Worm (Caenorhabditis elegans) whole organism, mixed stage, embryonic: ENCODE data around the gene F44F4.3.

Source experiments
- M03D4.4 ChIP-seq: sonication (generic microtip); optimal IDR thresholded peaks from 2 replicates; lab custom pipeline; 2017; ENCODE audit warnings: mild to moderate bottlenecking, missing genetic modification characterization, missing compliant biosample characterization
- bed-3 ChIP-seq: fragments of 200-800 bp; sonication (Bioruptor generic); optimal IDR thresholded peaks from 3 replicates; lab custom pipeline; 2018; ENCODE audit warnings: mild to moderate bottlenecking, missing genetic modification characterization, moderate library complexity, missing compliant biosample characterization
- blmp-1 ChIP-seq: fragments of 150-350 bp; optimal IDR thresholded peaks from 2 replicates; lab custom pipeline; 2014; ENCODE audit warnings: missing biosample characterization, missing genetic modification characterization
- ceh-39 ChIP-seq: fragments of 150-350 bp; optimal IDR thresholded peaks from 2 replicates; lab custom pipeline; 2014; ENCODE audit warnings: missing biosample characterization, missing genetic modification characterization
- ceh-43 ChIP-seq: fragments of 200-800 bp; sonication (Bioruptor generic); optimal IDR thresholded peaks from 2 replicates; lab custom pipeline; 2018; ENCODE audit warnings: mild to moderate bottlenecking, missing genetic modification characterization, moderate library complexity, missing compliant biosample characterization
- ceh-83 ChIP-seq: fragments of 200-800 bp; sonication (Bioruptor generic); optimal IDR thresholded peaks from 2 replicates; lab custom pipeline; 2018; ENCODE audit warnings: mild to moderate bottlenecking, missing genetic modification characterization, missing compliant biosample characterization
- ces-1 ChIP-seq: fragments of 150-350 bp; optimal IDR thresholded peaks from 2 replicates; lab custom pipeline; 2014; ENCODE audit warnings: missing biosample characterization, missing genetic modification reagents, missing genetic modification characterization
- cnd-1 ChIP-seq: fragments of 200-800 bp; sonication (Bioruptor generic); optimal IDR thresholded peaks from 2 replicates; lab custom pipeline; 2018; ENCODE audit warnings: mild to moderate bottlenecking, missing genetic modification characterization, missing compliant biosample characterization
- drap-1 ChIP-seq: fragments of 200-800 bp; sonication (Bioruptor generic); optimal IDR thresholded peaks from 3 replicates; lab custom pipeline; 2018; ENCODE audit warnings: mild to moderate bottlenecking, missing genetic modification characterization, missing compliant biosample characterization
- elt-1 ChIP-seq: sonication (generic microtip); optimal IDR thresholded peaks from 2 replicates; lab custom pipeline; 2017; ENCODE audit warnings: missing genetic modification characterization, mild to moderate bottlenecking, missing compliant biosample characterization, antibody characterized with exemption, moderate library complexity, borderline replicate concordance; ENCODE audit not compliant: insufficient read depth
- elt-3 ChIP-seq: fragments of 150-350 bp; optimal IDR thresholded peaks from 2 replicates; lab custom pipeline; 2014; ENCODE audit warnings: missing biosample characterization, missing genetic modification characterization
- flh-1 ChIP-seq: fragments of 200-800 bp; sonication (Bioruptor generic); optimal IDR thresholded peaks from 2 replicates; lab custom pipeline; 2018; ENCODE audit warnings: mild to moderate bottlenecking, missing genetic modification characterization, moderate library complexity, missing compliant biosample characterization
- ham-2 ChIP-seq: fragments of 200-800 bp; sonication (Bioruptor generic); optimal IDR thresholded peaks from 2 replicates; lab custom pipeline; 2018; ENCODE audit warnings: mild to moderate bottlenecking, missing genetic modification characterization, missing compliant biosample characterization
- hlh-1 ChIP-seq: fragments of 150-350 bp; optimal IDR thresholded peaks from 2 replicates; lab custom pipeline; 2014; ENCODE audit warnings: missing biosample characterization, missing genetic modification reagents, missing genetic modification characterization
- lin-13 ChIP-seq: fragments of 150-350 bp; optimal IDR thresholded peaks from 2 replicates; lab custom pipeline; 2014; ENCODE audit warnings: missing biosample characterization, missing genetic modification characterization
- lin-32 ChIP-seq: fragments of 200-800 bp; sonication (Bioruptor generic); optimal IDR thresholded peaks from 2 replicates; lab custom pipeline; 2018; ENCODE audit warnings: mild to moderate bottlenecking, missing genetic modification characterization, missing compliant biosample characterization
- lsy-2 ChIP-seq: fragments of 150-350 bp; optimal IDR thresholded peaks from 2 replicates; lab custom pipeline; 2014; ENCODE audit warnings: missing biosample characterization, missing genetic modification characterization
- mab-5 ChIP-seq: fragments of 150-350 bp; optimal IDR thresholded peaks from 2 replicates; lab custom pipeline; 2014; ENCODE audit warnings: missing biosample characterization, missing genetic modification characterization
- mep-1 ChIP-seq: fragments of 150-350 bp; optimal IDR thresholded peaks from 2 replicates; lab custom pipeline; 2017; ENCODE audit warnings: missing biosample characterization, missing genetic modification reagents, missing genetic modification characterization, inconsistent platforms
- mls-2 ChIP-seq: sonication (generic microtip); optimal IDR thresholded peaks from 2 replicates; lab custom pipeline; 2016; ENCODE audit warnings: mild to moderate bottlenecking, missing genetic modification characterization, moderate library complexity, missing compliant biosample characterization
- nhr-12 ChIP-seq: fragments of 150-350 bp; optimal IDR thresholded peaks from 2 replicates; lab custom pipeline; 2014; ENCODE audit warnings: missing biosample characterization, missing genetic modification characterization
- nhr-2 ChIP-seq: fragments of 150-350 bp; optimal IDR thresholded peaks from 2 replicates; lab custom pipeline; 2014; ENCODE audit warnings: missing biosample characterization, missing genetic modification characterization
- nhr-237 ChIP-seq: fragments of 150-350 bp; optimal IDR thresholded peaks from 2 replicates; lab custom pipeline; 2014; ENCODE audit warnings: missing biosample characterization, missing genetic modification characterization
- nhr-28 ChIP-seq: fragments of 150-350 bp; optimal IDR thresholded peaks from 2 replicates; lab custom pipeline; 2014; ENCODE audit warnings: missing biosample characterization, missing genetic modification characterization
- nhr-76 ChIP-seq: sonication (generic microtip); optimal IDR thresholded peaks from 2 replicates; lab custom pipeline; 2017; ENCODE audit warnings: missing biosample characterization, missing genetic modification characterization
- pha-4 ChIP-seq: fragments of 150-350 bp; optimal IDR thresholded peaks from 2 replicates; lab custom pipeline; 2018; ENCODE audit warnings: missing biosample characterization, missing genetic modification reagents, missing genetic modification characterization
- sem-2 ChIP-seq: fragments of 200-800 bp; sonication (Bioruptor generic); optimal IDR thresholded peaks from 2 replicates; lab custom pipeline; 2018; ENCODE audit warnings: mild to moderate bottlenecking, missing genetic modification characterization, missing compliant biosample characterization
- snpc-4 ChIP-seq: fragments of 150-350 bp; optimal IDR thresholded peaks from 2 replicates; lab custom pipeline; 2014; ENCODE audit warnings: missing biosample characterization, missing genetic modification characterization
- sptf-1 ChIP-seq: sonication (generic microtip); optimal IDR thresholded peaks from 2 replicates; lab custom pipeline; 2017; ENCODE audit warnings: mild to moderate bottlenecking, missing genetic modification characterization, moderate library complexity, missing compliant biosample characterization
- tbx-8 ChIP-seq: fragments of 200-800 bp; sonication (Bioruptor generic); optimal IDR thresholded peaks from 2 replicates; lab custom pipeline; 2018; ENCODE audit warnings: mild to moderate bottlenecking, missing genetic modification characterization, moderate library complexity, missing compliant biosample characterization
- unc-120 ChIP-seq: sonication (generic microtip); optimal IDR thresholded peaks from 2 replicates; lab custom pipeline; 2017; ENCODE audit warnings: missing genetic modification characterization, missing compliant biosample characterization; ENCODE audit not compliant: poor library complexity, severe bottlenecking
- unc-39 ChIP-seq: fragments of 150-350 bp; optimal IDR thresholded peaks from 2 replicates; lab custom pipeline; 2014; ENCODE audit warnings: missing biosample characterization, missing genetic modification characterization
- unc-62 ChIP-seq: fragments of 150-350 bp; optimal IDR thresholded peaks from 2 replicates; lab custom pipeline; 2014; ENCODE audit warnings: missing biosample characterization, missing genetic modification reagents, missing genetic modification characterization
- zip-8 ChIP-seq: fragments of 150-350 bp; optimal IDR thresholded peaks from 2 replicates; lab custom pipeline; 2014; ENCODE audit warnings: missing biosample characterization, missing genetic modification characterization
- ztf-11 ChIP-seq: fragments of 150-350 bp; optimal IDR thresholded peaks from 2 replicates; lab custom pipeline; 2014; ENCODE audit warnings: missing biosample characterization, missing genetic modification characterization

F44F4.3 gene

ce11 chrII:10868670-10869246, 17.0 kb downstream of the F44F4.3 start, which contains the start of the genes gmps-1 and cap-2:
Gene gmps-1 (minus strand): TSS chrII:10868720.
Gene cap-2 (plus strand): TSS chrII:10869196.
- no peak for TF ChIP-seq flh-1 (GFP tag; lab: Kevin White, UChicago)
- TF ChIP-seq lsy-2, result peak; percentile 100
- peak; percentile 86 for TF ChIP-seq nhr-237 (tag; lab: Kevin White, UChicago)
- peak; percentile 75 for TF ChIP-seq sptf-1 (tag; lab: Kevin White, UChicago)
- no peak for TF ChIP-seq zip-8
- peak; percentile 22 for TF ChIP-seq unc-62 (GFP tag; lab: Kevin White, UChicago)
- peak; percentile 28 for TF ChIP-seq M03D4.4 (tag; lab: Kevin White, UChicago)
- peak; percentile 68 for TF ChIP-seq ces-1 (GFP tag; lab: Kevin White, UChicago)
- TF ChIP-seq nhr-2, result peak; percentile 37
- TF ChIP-seq nhr-12 (tag; lab: Kevin White, UChicago), result no peak
- TF ChIP-seq ztf-11 (tag; lab: Kevin White, UChicago), result no peak
- TF ChIP-seq drap-1, result peak; percentile 31
- peak; percentile 53 for TF ChIP-seq hlh-1
- peak; percentile 82 for TF ChIP-seq pha-4 (tag; lab: Kevin White, UChicago)
- no peak for TF ChIP-seq bed-3 (GFP tag; lab: Kevin White, UChicago)
- TF ChIP-seq elt-3 (tag; lab: Kevin White, UChicago), result no peak
- TF ChIP-seq unc-39 (tag; lab: Kevin White, UChicago), result no peak
- no peak for TF ChIP-seq cnd-1 (tag; lab: Kevin White, UChicago)
- no peak for TF ChIP-seq nhr-28
- no peak for TF ChIP-seq nhr-76
- TF ChIP-seq sem-2 (GFP tag; lab: Kevin White, UChicago), result no peak
- TF ChIP-seq lin-13 (tag; lab: Kevin White, UChicago), result peak; percentile 84
- TF ChIP-seq ceh-83 (GFP tag; lab: Kevin White, UChicago), result no peak
- no peak for TF ChIP-seq snpc-4
- peak; percentile 51 for TF ChIP-seq mls-2
- TF ChIP-seq unc-120 (tag; lab: Kevin White, UChicago), result peak; percentile 22
- TF ChIP-seq ceh-43 (GFP tag; lab: Kevin White, UChicago), result peak; percentile 15
- no peak for TF ChIP-seq tbx-8 (GFP tag; lab: Kevin White, UChicago)
- TF ChIP-seq elt-1 (tag; lab: Kevin White, UChicago), result no peak
- TF ChIP-seq blmp-1 (tag; lab: Kevin White, UChicago), result no peak
- peak; percentile 72 for TF ChIP-seq ceh-39 (tag; lab: Kevin White, UChicago)
- no peak for TF ChIP-seq ham-2 (GFP tag; lab: Kevin White, UChicago)
- peak; percentile 92 for TF ChIP-seq mep-1 (tag; lab: Kevin White, UChicago)
- no peak for TF ChIP-seq mab-5 (tag; lab: Kevin White, UChicago)
- TF ChIP-seq lin-32 (GFP tag; lab: Kevin White, UChicago), result no peak

ce11 chrII:10867219-10867618, 18.5 kb downstream of the F44F4.3 start:
- TF ChIP-seq mab-5 (tag; lab: Kevin White, UChicago), result no peak
- peak; percentile 13 for TF ChIP-seq unc-62 (GFP tag; lab: Kevin White, UChicago)
- TF ChIP-seq lsy-2, result no peak
- TF ChIP-seq unc-120 (tag; lab: Kevin White, UChicago), result peak; percentile 43
- no peak for TF ChIP-seq nhr-237 (tag; lab: Kevin White, UChicago)

ce11 chrII:10862749-10863656, 22.7 kb downstream of the F44F4.3 start:
- TF ChIP-seq drap-1 (no peak), nhr-28 (no peak), mls-2 (no peak), unc-39 (tag; lab: Kevin White, UChicago) (no peak), hlh-1 (peak; percentile 1), nhr-2 (no peak)
